Fruit fly (Drosophila melanogaster) whole organism, prepupa: Measurements from ENCODE around the gene Sulf1.
A peak's percentile ranks its signal among the peaks of the same experiment; 100 is the strongest.

ENCODE experiments used
- Blimp-1 ChIP-seq: fragments of 200-800 bp; sonication (Bioruptor generic); optimal IDR thresholded peaks from 3 replicates; lab custom pipeline; 2017; ENCODE audit warnings: missing biosample characterization, missing genetic modification characterization, mild to moderate bottlenecking, moderate library complexity, missing genetic modification reagents
- CG10631 ChIP-seq: fragments of 200-800 bp; sonication (Bioruptor generic); optimal IDR thresholded peaks from 2 replicates; lab custom pipeline; 2016; ENCODE audit warnings: missing biosample characterization, missing genetic modification characterization
- CG10669 ChIP-seq: fragments of 200-800 bp; sonication (Bioruptor generic); optimal IDR thresholded peaks from 3 replicates; lab custom pipeline; 2018; ENCODE audit warnings: missing biosample characterization, mild to moderate bottlenecking, missing genetic modification characterization, moderate library complexity
- CG11294 ChIP-seq: fragments of 200-800 bp; sonication (Bioruptor generic); IDR thresholded peaks from 2 replicates; pipeline ENCODE4 v1.3.6; 2022; ENCODE audit warnings: missing biosample characterization, missing genetic modification characterization
- CG11762 ChIP-seq: fragments of 200-800 bp; sonication (Bioruptor generic); optimal IDR thresholded peaks from 3 replicates; lab custom pipeline; 2016; ENCODE audit warnings: missing biosample characterization, missing genetic modification characterization; ENCODE audit not compliant: insufficient read depth
- CG11902 ChIP-seq: fragments of 200-800 bp; sonication (Bioruptor generic); optimal IDR thresholded peaks from 3 replicates; lab custom pipeline; 2016; ENCODE audit warnings: missing biosample characterization, missing genetic modification characterization
- CG15336 ChIP-seq: fragments of 200-800 bp; sonication (Bioruptor generic); IDR thresholded peaks from 2 replicates; pipeline ENCODE4 v1.3.6; 2022; ENCODE audit warnings: missing biosample characterization, missing genetic modification characterization
- CG1621 ChIP-seq: fragments of 200-800 bp; sonication (Bioruptor generic); optimal IDR thresholded peaks from 3 replicates; lab custom pipeline; 2018; ENCODE audit warnings: missing biosample characterization, mild to moderate bottlenecking, missing genetic modification characterization
- CG16779 ChIP-seq: fragments of 200-800 bp; sonication (Bioruptor generic); optimal IDR thresholded peaks from 3 replicates; lab custom pipeline; 2017; ENCODE audit warnings: missing biosample characterization, mild to moderate bottlenecking, missing genetic modification characterization
- CG31627 ChIP-seq: fragments of 200-800 bp; sonication (Bioruptor generic); optimal IDR thresholded peaks from 3 replicates; lab custom pipeline; 2016; ENCODE audit warnings: missing biosample characterization, missing genetic modification characterization
- CG6163 ChIP-seq: fragments of 200-800 bp; sonication (Bioruptor generic); IDR thresholded peaks from 3 replicates; pipeline ENCODE4 v1.3.6; 2022; ENCODE audit warnings: missing biosample characterization, missing genetic modification characterization
- CG6854 ChIP-seq: fragments of 200-800 bp; sonication (Bioruptor generic); optimal IDR thresholded peaks from 2 replicates; lab custom pipeline; 2017; ENCODE audit warnings: missing biosample characterization, mild to moderate bottlenecking, missing genetic modification characterization
- CG7368 ChIP-seq: fragments of 200-800 bp; sonication (Bioruptor generic); optimal IDR thresholded peaks from 3 replicates; lab custom pipeline; 2016; ENCODE audit warnings: missing biosample characterization, missing genetic modification characterization
- CG8319 ChIP-seq: fragments of 200-800 bp; sonication (Bioruptor generic); optimal IDR thresholded peaks from 3 replicates; lab custom pipeline; 2016; ENCODE audit warnings: missing biosample characterization, missing genetic modification characterization
- CG8632 ChIP-seq: fragments of 200-800 bp; sonication (Bioruptor generic); optimal IDR thresholded peaks from 3 replicates; lab custom pipeline; 2016; ENCODE audit warnings: missing biosample characterization, missing genetic modification characterization
- CG9139 ChIP-seq: fragments of 200-800 bp; sonication (Bioruptor generic); optimal IDR thresholded peaks from 3 replicates; lab custom pipeline; 2017; ENCODE audit warnings: missing biosample characterization, mild to moderate bottlenecking, missing genetic modification characterization
- Eip75B ChIP-seq: fragments of 200-800 bp; sonication (Bioruptor generic); optimal IDR thresholded peaks from 3 replicates; lab custom pipeline; 2016; ENCODE audit warnings: missing biosample characterization, missing genetic modification characterization
- Eip78C ChIP-seq: fragments of 200-800 bp; sonication (Bioruptor generic); peaks from one replicate; lab custom pipeline; 2016; ENCODE audit warnings: missing biosample characterization, missing genetic modification characterization
- Eip93F ChIP-seq: fragments of 200-800 bp; sonication (Bioruptor generic); optimal IDR thresholded peaks from 2 replicates; lab custom pipeline; 2016; ENCODE audit warnings: missing biosample characterization, mild to moderate bottlenecking, missing genetic modification characterization
- Ets21C ChIP-seq: fragments of 200-800 bp; sonication (Bioruptor generic); optimal IDR thresholded peaks from 3 replicates; lab custom pipeline; 2016; ENCODE audit warnings: missing biosample characterization, missing genetic modification characterization
- Ets96B ChIP-seq: fragments of 200-800 bp; optimal IDR thresholded peaks from 2 replicates; lab custom pipeline; 2019; ENCODE audit warnings: missing biosample characterization, mild to moderate bottlenecking, missing genetic modification characterization, moderate library complexity
- Gug ChIP-seq: fragments of 200-800 bp; sonication (Bioruptor generic); IDR thresholded peaks from 2 replicates; pipeline ENCODE4 v1.3.6; 2022; ENCODE audit warnings: missing biosample characterization, missing genetic modification characterization
- Hr38 ChIP-seq: sonication (Bioruptor generic); optimal IDR thresholded peaks from 2 replicates; lab custom pipeline; 2016; ENCODE audit warnings: missing biosample characterization, missing genetic modification characterization
- Hr39 ChIP-seq: fragments of 200-800 bp; sonication (Bioruptor generic); optimal IDR thresholded peaks from 2 replicates; lab custom pipeline; 2016; ENCODE audit warnings: missing biosample characterization, missing genetic modification characterization
- Hr4 ChIP-seq: fragments of 200-800 bp; sonication (Bioruptor generic); optimal IDR thresholded peaks from 3 replicates; lab custom pipeline; 2016; ENCODE audit warnings: missing biosample characterization, missing genetic modification characterization
- Lpt ChIP-seq: fragments of 200-800 bp; sonication (Bioruptor generic); optimal IDR thresholded peaks from 3 replicates; lab custom pipeline; 2016; ENCODE audit warnings: missing biosample characterization, missing genetic modification characterization
- Met ChIP-seq: fragments of 200-800 bp; sonication (Bioruptor generic); optimal IDR thresholded peaks from 3 replicates; lab custom pipeline; 2016; ENCODE audit warnings: missing biosample characterization, missing genetic modification characterization
- OdsH ChIP-seq: fragments of 200-800 bp; sonication (Bioruptor generic); optimal IDR thresholded peaks from 3 replicates; lab custom pipeline; 2016; ENCODE audit warnings: missing biosample characterization, missing genetic modification characterization
- Smox ChIP-seq: fragments of 200-800 bp; sonication (Bioruptor generic); optimal IDR thresholded peaks from 3 replicates; lab custom pipeline; 2016; ENCODE audit warnings: missing biosample characterization, missing genetic modification characterization
- Sox102F ChIP-seq: fragments of 200-800 bp; sonication (Bioruptor generic); optimal IDR thresholded peaks from 2 replicates; lab custom pipeline; 2016; ENCODE audit warnings: missing biosample characterization, mild to moderate bottlenecking, missing genetic modification characterization
- Sox14 ChIP-seq: fragments of 200-800 bp; sonication (Bioruptor generic); optimal IDR thresholded peaks from 3 replicates; lab custom pipeline; 2016; ENCODE audit warnings: missing biosample characterization, missing genetic modification characterization
- Sox15 ChIP-seq: fragments of 200-800 bp; sonication (Bioruptor generic); optimal IDR thresholded peaks from 3 replicates; lab custom pipeline; 2016; ENCODE audit warnings: missing biosample characterization, missing genetic modification characterization
- acj6 ChIP-seq: fragments of 200-800 bp; sonication (Bioruptor generic); optimal IDR thresholded peaks from 3 replicates; lab custom pipeline; 2016; ENCODE audit warnings: missing biosample characterization, missing genetic modification characterization
- dac ChIP-seq: fragments of 200-800 bp; sonication (Bioruptor generic); optimal IDR thresholded peaks from 2 replicates; lab custom pipeline; 2017; ENCODE audit warnings: missing biosample characterization, mild to moderate bottlenecking, missing genetic modification characterization
- dsx ChIP-seq: fragments of 200-800 bp; optimal IDR thresholded peaks from 3 replicates; lab custom pipeline; 2019; ENCODE audit warnings: missing biosample characterization, mild to moderate bottlenecking, missing genetic modification characterization, moderate library complexity; ENCODE audit not compliant: poor library complexity, severe bottlenecking
- eg ChIP-seq: fragments of 200-800 bp; sonication (Bioruptor generic); IDR thresholded peaks from 3 replicates; pipeline ENCODE4 v1.3.6; 2022; ENCODE audit warnings: missing biosample characterization, missing genetic modification characterization
- esn ChIP-seq: fragments of 200-800 bp; sonication (Bioruptor generic); optimal IDR thresholded peaks from 2 replicates; lab custom pipeline; 2016; ENCODE audit warnings: missing biosample characterization, mild to moderate bottlenecking, missing genetic modification characterization, moderate library complexity
- fd85E ChIP-seq: fragments of 200-800 bp; sonication (Bioruptor generic); optimal IDR thresholded peaks from 3 replicates; lab custom pipeline; 2016; ENCODE audit warnings: missing biosample characterization, missing genetic modification characterization
- fkh ChIP-seq: fragments of 200-800 bp; sonication (Bioruptor generic); optimal IDR thresholded peaks from 3 replicates; lab custom pipeline; 2017; ENCODE audit warnings: missing biosample characterization, mild to moderate bottlenecking, missing genetic modification characterization, moderate library complexity
- net ChIP-seq: fragments of 200-800 bp; sonication (Bioruptor generic); optimal IDR thresholded peaks from 3 replicates; lab custom pipeline; 2016; ENCODE audit warnings: missing biosample characterization, missing genetic modification characterization
- pdm3 ChIP-seq: fragments of 200-800 bp; sonication (Bioruptor generic); optimal IDR thresholded peaks from 3 replicates; lab custom pipeline; 2016; ENCODE audit warnings: missing biosample characterization, missing genetic modification characterization
- salr ChIP-seq, 2 experiments: fragments of 200-800 bp; sonication (Bioruptor generic); optimal IDR thresholded peaks; 3 replicates each; lab custom pipeline; 2016 to 2018; ENCODE audit warnings: missing biosample characterization in 2 of 2, missing genetic modification characterization in 2 of 2, mild to moderate bottlenecking in 1 of 2
- spab ChIP-seq: fragments of 200-800 bp; sonication (Bioruptor generic); optimal IDR thresholded peaks from 2 replicates; lab custom pipeline; 2017; ENCODE audit warnings: missing biosample characterization, mild to moderate bottlenecking, missing genetic modification characterization, missing genetic modification reagents
- ss ChIP-seq, 2 experiments: fragments of 200-800 bp; sonication (Bioruptor generic); optimal IDR thresholded peaks; 2 replicates in 1 of 2; 3 replicates in 1 of 2; lab custom pipeline; 2017 to 2018; ENCODE audit warnings: mild to moderate bottlenecking in 2 of 2, missing biosample characterization in 2 of 2, missing genetic modification characterization in 2 of 2, moderate library complexity in 1 of 2
- svp ChIP-seq: fragments of 200-800 bp; sonication (Bioruptor generic); peaks from one replicate; lab custom pipeline; 2016; ENCODE audit warnings: missing biosample characterization, missing genetic modification characterization
- topi ChIP-seq: fragments of 200-800 bp; sonication (Bioruptor generic); optimal IDR thresholded peaks from 3 replicates; lab custom pipeline; 2016; ENCODE audit warnings: missing biosample characterization, missing genetic modification characterization
- vri ChIP-seq: fragments of 200-800 bp; sonication (Bioruptor generic); optimal IDR thresholded peaks from 3 replicates; lab custom pipeline; 2016; ENCODE audit warnings: missing biosample characterization, mild to moderate bottlenecking, missing genetic modification characterization

Gene Sulf1

DNA sequence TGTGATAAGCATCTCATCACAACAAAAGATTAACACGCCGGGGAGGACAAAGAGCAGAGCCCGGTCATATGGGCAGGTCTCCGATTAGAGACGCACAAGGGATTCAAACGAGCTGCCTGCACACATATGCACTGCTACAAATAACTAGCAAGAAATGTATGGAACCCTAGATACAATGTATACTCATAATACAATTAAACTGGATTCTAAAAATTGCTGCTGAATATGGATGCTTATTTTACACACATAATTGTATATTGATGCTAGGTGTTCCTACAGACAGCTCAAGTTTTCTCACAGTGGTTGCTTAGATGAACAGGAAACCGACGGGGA, 2.4 kb downstream of the Sulf1 start (continued):
- TF ChIP-seq CG16779 (tag; lab: Kevin White, UChicago) (peak; percentile 34), CG9139 (GFP tag; lab: Kevin White, UChicago) (no peak), CG10669 (GFP tag; lab: Kevin White, UChicago) (peak; percentile 43), Ets21C (GFP tag; lab: Kevin White, UChicago) (no peak), Lpt (peak; percentile 2), dac (GFP tag; lab: Kevin White, UChicago) (no peak), CG8632 (GFP tag; lab: Kevin White, UChicago) (peak; percentile 4), topi (GFP tag; lab: Kevin White, UChicago) (peak; percentile 39), Blimp-1 (GFP tag; lab: Kevin White, UChicago) (no peak), pdm3 (GFP tag; lab: Kevin White, UChicago) (peak; percentile 66), CG31627 (GFP tag; lab: Kevin White, UChicago) (peak; percentile 14), fd85E (no peak), Gug (GFP tag; lab: Robert Waterston, UW) (peak; percentile 40), vri (GFP tag; lab: Kevin White, UChicago) (no peak), Hr39 (peak; percentile 31), spab (GFP tag; lab: Kevin White, UChicago) (peak; percentile 18), CG6163 (GFP tag; lab: Robert Waterston, UW) (peak; percentile 75), dsx (GFP tag; lab: Kevin White, UChicago) (peak; percentile 75)
- TF ChIP-seq, all 60 proteins: peak for 43

dm6 chr3R:16336327-16337052, 2.9 kb downstream of the Sulf1 start:
- TF ChIP-seq CG8319 (GFP tag; lab: Kevin White, UChicago) (no peak), Lpt (peak; percentile 10), pdm3 (GFP tag; lab: Kevin White, UChicago) (peak; percentile 53), Hr4 (GFP tag; lab: Kevin White, UChicago) (peak; percentile 83), salr (GFP tag; optimal IDR thresholded peaks at IDR 0.05; lab: Kevin White, UChicago) (peak in 1 of 2 experiments; percentile 60), acj6 (peak; percentile 15), dsx (GFP tag; lab: Kevin White, UChicago) (no peak), fd85E (no peak), net (GFP tag; lab: Kevin White, UChicago) (peak; percentile 45), Sox14 (GFP tag; lab: Kevin White, UChicago) (peak; percentile 38), Smox (GFP tag; lab: Kevin White, UChicago) (peak; percentile 57), svp (GFP tag; lab: Kevin White, UChicago) (peak; percentile 80), CG31627 (GFP tag; lab: Kevin White, UChicago) (peak; percentile 46), Met (GFP tag; lab: Kevin White, UChicago) (peak; percentile 70), vri (GFP tag; lab: Kevin White, UChicago) (no peak), spab (GFP tag; lab: Kevin White, UChicago) (no peak), Eip78C (GFP tag; lab: Kevin White, UChicago) (peak; percentile 94), CG1621 (tag; lab: Kevin White, UChicago) (no peak), CG10669 (GFP tag; lab: Kevin White, UChicago) (peak; percentile 4), Sox102F (GFP tag; lab: Kevin White, UChicago) (no peak), esn (peak; percentile 66), CG11902 (GFP tag; lab: Kevin White, UChicago) (no peak), ss (GFP tag; optimal IDR thresholded peaks at IDR 0.05; lab: Kevin White, UChicago) (no peak), CG9139 (GFP tag; lab: Kevin White, UChicago) (no peak), CG10631 (GFP tag; lab: Kevin White, UChicago) (peak; percentile 38), Gug (GFP tag; lab: Robert Waterston, UW) (no peak), Ets96B (no peak), CG6854 (GFP tag; lab: Kevin White, UChicago) (no peak), Blimp-1 (GFP tag; lab: Kevin White, UChicago) (no peak), Hr38 (no peak), CG11294 (GFP tag; lab: Robert Waterston, UW) (no peak), eg (GFP tag; lab: Robert Waterston, UW) (0 out of 3 replicates have a peak, but pooled peaks have one; percentile 43), fkh (peak; percentile 22), Sox15 (GFP tag; lab: Kevin White, UChicago) (no peak), CG15336 (GFP tag; lab: Robert Waterston, UW) (peak; percentile 51; the same call in 1 of the 2 replicates), CG11762 (GFP tag; lab: Kevin White, UChicago) (peak; percentile 27), OdsH (GFP tag; lab: Kevin White, UChicago) (peak; percentile 64), Eip93F (GFP tag; lab: Kevin White, UChicago) (no peak), Eip75B (GFP tag; lab: Kevin White, UChicago) (peak; percentile 28), CG7368 (GFP tag; lab: Kevin White, UChicago) (no peak), Hr39 (peak; percentile 56)
